Worm (Caenorhabditis elegans) whole organism, young adult: ENCODE results near the gene pcf-11.

ENCODE experiments used
- B0261.1 ChIP-seq: sonication (generic microtip); optimal IDR thresholded peaks from 2 replicates; lab custom pipeline; 2016; ENCODE audit warnings: mild to moderate bottlenecking, missing genetic modification characterization, moderate library complexity, missing compliant biosample characterization
- D2030.7 ChIP-seq: fragments of 200-800 bp; sonication (Bioruptor generic); IDR thresholded peaks from 2 replicates; pipeline ENCODE4 v1.3.6; 2022; ENCODE audit warnings: missing genetic modification reagents, missing genetic modification characterization, missing compliant biosample characterization
- F10E7.11 ChIP-seq: sonication (generic microtip); optimal IDR thresholded peaks from 2 replicates; lab custom pipeline; 2017; ENCODE audit warnings: mild to moderate bottlenecking, missing genetic modification characterization, moderate library complexity, missing compliant biosample characterization
- F33H1.4 ChIP-seq: fragments of 200-800 bp; sonication (Bioruptor generic); IDR thresholded peaks from 2 replicates; pipeline ENCODE4 v1.3.6; 2022; ENCODE audit warnings: missing genetic modification reagents, missing genetic modification characterization, missing compliant biosample characterization
- F37B4.10 ChIP-seq: fragments of 200-800 bp; sonication (Bioruptor generic); IDR thresholded peaks from 2 replicates; pipeline ENCODE4 v1.3.6; 2022; ENCODE audit warnings: missing genetic modification characterization, missing compliant biosample characterization
- F49E8.2 ChIP-seq: sonication (generic microtip); optimal IDR thresholded peaks from 3 replicates; lab custom pipeline; 2017; ENCODE audit warnings: missing genetic modification characterization, mild to moderate bottlenecking, missing compliant biosample characterization, antibody characterized with exemption, moderate library complexity; ENCODE audit not compliant: insufficient read depth
- F57C9.4 ChIP-seq: sonication (generic microtip); optimal IDR thresholded peaks from 2 replicates; lab custom pipeline; 2017; ENCODE audit warnings: mild to moderate bottlenecking, missing genetic modification characterization, missing compliant biosample characterization
- T07F8.4 ChIP-seq: sonication (generic microtip); optimal IDR thresholded peaks from 2 replicates; lab custom pipeline; 2016; ENCODE audit warnings: mild to moderate bottlenecking, missing genetic modification characterization, moderate library complexity, missing compliant biosample characterization
- Y79H2A.3 ChIP-seq: fragments of 200-800 bp; sonication (Bioruptor generic); conservative IDR thresholded peaks from 2 replicates; pipeline ENCODE4 v1.3.6; 2022; ENCODE audit warnings: missing genetic modification reagents, missing genetic modification characterization, missing compliant biosample characterization
- Y95B8A.8 ChIP-seq: fragments of 200-800 bp; sonication (Bioruptor generic); IDR thresholded peaks from 2 replicates; pipeline ENCODE4 v1.3.6; 2022; ENCODE audit warnings: missing genetic modification reagents, missing genetic modification characterization, missing compliant biosample characterization
- akir-1 ChIP-seq: fragments of 200-800 bp; sonication (Bioruptor generic); optimal IDR thresholded peaks from 2 replicates; lab custom pipeline; 2018; ENCODE audit warnings: mild to moderate bottlenecking, missing genetic modification characterization, moderate library complexity, missing compliant biosample characterization
- aptf-2 ChIP-seq: fragments of 200-800 bp; sonication (Bioruptor generic); conservative IDR thresholded peaks from 2 replicates; pipeline ENCODE4 v1.3.6; 2022; ENCODE audit warnings: missing genetic modification reagents, missing genetic modification characterization, missing compliant biosample characterization
- atf-7 ChIP-seq: sonication (generic microtip); optimal IDR thresholded peaks from 2 replicates; lab custom pipeline; 2017; ENCODE audit warnings: mild to moderate bottlenecking, missing genetic modification characterization, missing compliant biosample characterization
- attf-5 ChIP-seq: fragments of 200-800 bp; sonication (Bioruptor generic); optimal IDR thresholded peaks from 2 replicates; lab custom pipeline; 2018; ENCODE audit warnings: mild to moderate bottlenecking, missing genetic modification characterization, missing compliant biosample characterization
- attf-6 ChIP-seq: fragments of 200-800 bp; sonication (Bioruptor generic); IDR thresholded peaks from 2 replicates; pipeline ENCODE4 v1.3.6; 2022; ENCODE audit warnings: missing genetic modification reagents, missing genetic modification characterization, missing compliant biosample characterization
- ceh-100 ChIP-seq: fragments of 200-800 bp; sonication (Bioruptor generic); IDR thresholded peaks from 2 replicates; pipeline ENCODE4 v1.3.6; 2022; ENCODE audit warnings: missing genetic modification reagents, missing genetic modification characterization, missing compliant biosample characterization
- ceh-27 ChIP-seq: fragments of 200-800 bp; sonication (Bioruptor generic); optimal IDR thresholded peaks from 2 replicates; lab custom pipeline; 2018; ENCODE audit warnings: mild to moderate bottlenecking, missing genetic modification characterization, moderate library complexity, missing compliant biosample characterization
- ceh-40 ChIP-seq: fragments of 200-800 bp; sonication (Bioruptor generic); IDR thresholded peaks from 2 replicates; pipeline ENCODE4 v1.3.6; 2022; ENCODE audit warnings: missing genetic modification characterization, missing compliant biosample characterization
- ceh-79 ChIP-seq: sonication (generic microtip); optimal IDR thresholded peaks from 2 replicates; lab custom pipeline; 2017; ENCODE audit warnings: mild to moderate bottlenecking, missing genetic modification characterization, missing compliant biosample characterization
- chd-7 ChIP-seq: sonication (generic microtip); optimal IDR thresholded peaks from 2 replicates; lab custom pipeline; 2016; ENCODE audit warnings: mild to moderate bottlenecking, missing genetic modification characterization, moderate library complexity, missing compliant biosample characterization
- die-1 ChIP-seq: sonication (generic microtip); optimal IDR thresholded peaks from 2 replicates; lab custom pipeline; 2016; ENCODE audit warnings: missing genotype, mild to moderate bottlenecking, missing genetic modification characterization, missing compliant biosample characterization
- dox-1 ChIP-seq: fragments of 200-800 bp; sonication (Bioruptor generic); IDR thresholded peaks from 2 replicates; pipeline ENCODE4 v1.3.6; 2022; ENCODE audit warnings: missing genetic modification reagents, missing genetic modification characterization, missing compliant biosample characterization
- egl-18 ChIP-seq: fragments of 200-800 bp; sonication (Bioruptor generic); IDR thresholded peaks from 2 replicates; pipeline ENCODE4 v1.3.6; 2022; ENCODE audit warnings: missing genetic modification reagents, missing genetic modification characterization, missing compliant biosample characterization
- egrh-3 ChIP-seq: fragments of 200-800 bp; sonication (Bioruptor generic); IDR thresholded peaks from 2 replicates; pipeline ENCODE4 v1.3.6; 2022; ENCODE audit warnings: missing genetic modification reagents, missing genetic modification characterization, missing compliant biosample characterization
- fkh-3 ChIP-seq: sonication (generic microtip); optimal IDR thresholded peaks from 2 replicates; lab custom pipeline; 2016; ENCODE audit warnings: mild to moderate bottlenecking, missing genetic modification characterization, missing compliant biosample characterization
- hlh-12 ChIP-seq: sonication (generic microtip); optimal IDR thresholded peaks from 2 replicates; lab custom pipeline; 2016; ENCODE audit warnings: missing genetic modification characterization, missing compliant biosample characterization
- hmg-1.2 ChIP-seq: fragments of 200-800 bp; sonication (Bioruptor generic); IDR thresholded peaks from 2 replicates; pipeline ENCODE4 v1.3.6; 2022; ENCODE audit warnings: missing genetic modification reagents, missing genetic modification characterization, missing compliant biosample characterization
- hmg-20 ChIP-seq: fragments of 200-800 bp; sonication (Bioruptor generic); IDR thresholded peaks from 2 replicates; pipeline ENCODE4 v1.3.6; 2022; ENCODE audit warnings: missing genetic modification reagents, missing genetic modification characterization, missing compliant biosample characterization
- let-526 ChIP-seq: fragments of 200-800 bp; sonication (Bioruptor generic); IDR thresholded peaks from 2 replicates; pipeline ENCODE4 v1.3.6; 2022; ENCODE audit warnings: missing genetic modification reagents, missing genetic modification characterization, missing compliant biosample characterization
- let-607 ChIP-seq, 2 experiments: fragments of 200-800 bp in 1 of 2; sonication (Bioruptor generic) in 1 of 2; sonication (generic microtip) in 1 of 2; optimal IDR thresholded peaks; 2 replicates each; lab custom pipeline; 2016 to 2018; ENCODE audit warnings: mild to moderate bottlenecking in 2 of 2, missing compliant biosample characterization in 2 of 2, missing genetic modification characterization in 2 of 2, moderate library complexity in 2 of 2, missing genotype in 1 of 2
- lin-26 ChIP-seq: fragments of 200-800 bp; sonication (Bioruptor generic); IDR thresholded peaks from 2 replicates; pipeline ENCODE4 v1.3.6; 2022; ENCODE audit warnings: missing genetic modification reagents, missing genetic modification characterization, missing compliant biosample characterization
- lin-40 ChIP-seq: sonication (generic microtip); optimal IDR thresholded peaks from 2 replicates; lab custom pipeline; 2016; ENCODE audit warnings: missing genetic modification characterization, mild to moderate bottlenecking, missing compliant biosample characterization, missing genotype, missing genetic modification reagents
- lsy-27 ChIP-seq: sonication (generic microtip); optimal IDR thresholded peaks from 2 replicates; lab custom pipeline; 2017; ENCODE audit warnings: missing genetic modification characterization, mild to moderate bottlenecking, missing compliant biosample characterization, antibody characterized with exemption, missing genotype, borderline replicate concordance; ENCODE audit not compliant: insufficient read depth
- madf-3 ChIP-seq: fragments of 200-800 bp; sonication (Bioruptor generic); IDR thresholded peaks from 2 replicates; pipeline ENCODE4 v1.3.6; 2022; ENCODE audit warnings: missing genetic modification reagents, missing genetic modification characterization, missing compliant biosample characterization
- madf-6 ChIP-seq: fragments of 200-800 bp; sonication (Bioruptor generic); IDR thresholded peaks from 2 replicates; pipeline ENCODE4 v1.3.6; 2022; ENCODE audit warnings: missing genetic modification reagents, missing genetic modification characterization, missing compliant biosample characterization
- mes-4 ChIP-seq: sonication (generic microtip); optimal IDR thresholded peaks from 2 replicates; lab custom pipeline; 2016; ENCODE audit warnings: missing genotype, missing genetic modification characterization, missing compliant biosample characterization
- nhr-120 ChIP-seq: fragments of 200-800 bp; sonication (Bioruptor generic); IDR thresholded peaks from 2 replicates; pipeline ENCODE4 v1.3.6; 2022; ENCODE audit warnings: missing genetic modification characterization, missing compliant biosample characterization
- nhr-179 ChIP-seq: sonication (generic microtip); optimal IDR thresholded peaks from 2 replicates; lab custom pipeline; 2016; ENCODE audit warnings: mild to moderate bottlenecking, missing genetic modification characterization, missing compliant biosample characterization
- nhr-80 ChIP-seq: sonication (generic microtip); optimal IDR thresholded peaks from 2 replicates; lab custom pipeline; 2016; ENCODE audit warnings: missing genetic modification characterization, missing compliant biosample characterization
- nhr-90 ChIP-seq: sonication (generic microtip); optimal IDR thresholded peaks from 2 replicates; lab custom pipeline; 2016; ENCODE audit warnings: missing genotype, mild to moderate bottlenecking, missing genetic modification characterization, missing compliant biosample characterization
- rcor-1 ChIP-seq: fragments of 200-800 bp; sonication (Bioruptor generic); IDR thresholded peaks from 2 replicates; pipeline ENCODE4 v1.3.6; 2022; ENCODE audit warnings: missing genetic modification reagents, missing genetic modification characterization, missing compliant biosample characterization
- rec-8 ChIP-seq, 2 experiments: sonication (generic microtip); optimal IDR thresholded peaks; 2 replicates each; lab custom pipeline; 2016; ENCODE audit warnings: mild to moderate bottlenecking in 2 of 2, missing genetic modification characterization in 2 of 2, missing genetic modification reagents in 2 of 2, missing genotype in 2 of 2, missing biosample characterization in 1 of 2, missing compliant biosample characterization in 1 of 2, moderate library complexity in 1 of 2
- repo-1 ChIP-seq: sonication (generic microtip); optimal IDR thresholded peaks from 2 replicates; lab custom pipeline; 2017; ENCODE audit warnings: mild to moderate bottlenecking, missing genetic modification characterization, missing compliant biosample characterization
- tbp1 ChIP-seq: fragments of 200-800 bp; sonication (Bioruptor generic); optimal IDR thresholded peaks from 2 replicates; lab custom pipeline; 2018; ENCODE audit warnings: mild to moderate bottlenecking, missing genetic modification characterization, missing compliant biosample characterization
- tlf-1 ChIP-seq: fragments of 200-800 bp; sonication (Bioruptor generic); optimal IDR thresholded peaks from 2 replicates; lab custom pipeline; 2018; ENCODE audit warnings: mild to moderate bottlenecking, missing genetic modification characterization, missing compliant biosample characterization
- ztf-28 ChIP-seq: fragments of 200-800 bp; sonication (Bioruptor generic); IDR thresholded peaks from 2 replicates; pipeline ENCODE4 v1.3.6; 2022; ENCODE audit warnings: missing genetic modification reagents, missing genetic modification characterization, missing compliant biosample characterization
- ztf-6 ChIP-seq: fragments of 200-800 bp; sonication (Bioruptor generic); IDR thresholded peaks from 2 replicates; pipeline ENCODE4 v1.3.6; 2022; ENCODE audit warnings: missing genetic modification reagents, missing genetic modification characterization, missing compliant biosample characterization

Gene pcf-11

ce11 chrIII:5031375-5031836 lies 6.7 kb downstream of the pcf-11 start (continued):
- TF ChIP-seq let-526 (GFP tag; lab: Robert Waterston, UW) (peak; percentile 59; the same call in 1 of the 2 replicates), F10E7.11 (tag; lab: Kevin White, UChicago) (peak; percentile 67), hmg-1.2 (GFP tag; lab: Robert Waterston, UW) (peak; percentile 80), attf-5 (peak; percentile 71), let-607 (tag; optimal IDR thresholded peaks at IDR 0.05; lab: Kevin White, UChicago) (peak in 1 of 2 experiments; percentile 59), Y79H2A.3 (GFP tag; lab: Robert Waterston, UW) (0 out of 2 replicates have a peak, but pooled peaks have one; percentile 22), F49E8.2 (tag; lab: Kevin White, UChicago) (peak; percentile 9), F37B4.10 (GFP tag; lab: Robert Waterston, UW) (peak; percentile 72; the same call in 1 of the 2 replicates), hlh-12 (peak; percentile 8), attf-6 (0 out of 2 replicates have a peak, but pooled peaks have one; percentile 57), ceh-40 (0 out of 2 replicates have a peak, but pooled peaks have one; percentile 49), tlf-1 (GFP tag; lab: Kevin White, UChicago) (peak; percentile 60), hmg-20 (peak; percentile 77; the same call in 1 of the 2 replicates), aptf-2 (GFP tag; lab: Robert Waterston, UW) (peak; percentile 55; the same call in 1 of the 2 replicates), atf-7 (peak; percentile 85), chd-7 (tag; lab: Kevin White, UChicago) (peak; percentile 79), Y95B8A.8 (GFP tag; lab: Robert Waterston, UW) (0 out of 2 replicates have a peak, but pooled peaks have one; percentile 73), nhr-120 (GFP tag; lab: Robert Waterston, UW) (0 out of 2 replicates have a peak, but pooled peaks have one; percentile 19), ceh-79 (tag; lab: Kevin White, UChicago) (peak; percentile 68), ztf-6 (GFP tag; lab: Robert Waterston, UW) (peak; percentile 23; the same call in 1 of the 2 replicates), lin-40 (tag; lab: Kevin White, UChicago) (peak; percentile 91), repo-1 (tag; lab: Kevin White, UChicago) (peak; percentile 90), ztf-28 (GFP tag; lab: Robert Waterston, UW) (0 out of 2 replicates have a peak, but pooled peaks have one; percentile 61), nhr-90 (tag; lab: Kevin White, UChicago) (peak; percentile 70), dox-1 (GFP tag; lab: Robert Waterston, UW) (peak; percentile 98), B0261.1 (tag; lab: Kevin White, UChicago) (peak; percentile 79), nhr-80 (peak; percentile 89), lin-26 (peak; percentile 91), egl-18 (GFP tag; lab: Robert Waterston, UW) (0 out of 2 replicates have a peak, but pooled peaks have one; percentile 58), egrh-3 (GFP tag; lab: Robert Waterston, UW) (peak; percentile 84), madf-6 (GFP tag; lab: Robert Waterston, UW) (peak; percentile 70), T07F8.4 (peak; percentile 69), D2030.7 (GFP tag; lab: Robert Waterston, UW) (peak; percentile 90), rec-8 (tag; optimal IDR thresholded peaks at IDR 0.05; lab: Kevin White, UChicago) (peak; percentile 5 to 22), akir-1 (peak; percentile 39), ceh-27 (GFP tag; lab: Kevin White, UChicago) (peak; percentile 70), F33H1.4 (peak; percentile 71), F57C9.4 (tag; lab: Kevin White, UChicago) (peak; percentile 21), ceh-100 (GFP tag; lab: Robert Waterston, UW) (peak; percentile 71), mes-4 (tag; lab: Kevin White, UChicago) (peak; percentile 54), nhr-179 (tag; lab: Kevin White, UChicago) (peak; percentile 70), die-1 (tag; lab: Kevin White, UChicago) (peak; percentile 48), tbp1 (peak; percentile 85), rcor-1 (GFP tag; lab: Robert Waterston, UW) (peak; percentile 93), lsy-27 (peak; percentile 39), madf-3 (GFP tag; lab: Robert Waterston, UW) (peak; percentile 62; the same call in 1 of the 2 replicates), fkh-3 (tag; lab: Kevin White, UChicago) (peak; percentile 64)
